Worm (Caenorhabditis elegans): ENCODE measurements around the gene hpr-17.

DNA sequence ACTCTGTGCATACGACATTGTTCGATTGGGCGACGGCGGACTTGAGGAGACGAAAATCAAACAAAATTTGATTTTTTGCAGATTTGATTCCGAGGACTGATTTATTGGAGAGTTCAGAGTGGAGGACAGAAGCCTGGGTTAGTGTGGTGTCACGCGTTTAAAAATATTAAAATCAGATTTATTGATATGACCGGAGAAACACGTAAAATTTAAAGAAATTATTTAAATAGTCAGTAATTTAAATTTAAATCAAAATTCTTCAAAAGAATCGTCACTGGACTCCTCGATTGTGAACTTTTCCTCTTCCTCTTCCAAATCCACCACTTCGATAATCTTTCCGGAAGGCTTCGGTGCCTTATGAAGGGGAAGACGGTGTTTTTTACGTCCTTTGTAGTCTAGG, 3.5 kb downstream of the hpr-17 start, which contains the start of gene spe-18:
- TF ChIP-seq daf-12 (tag; optimal IDR thresholded peaks at IDR 0.05) (no peak), fkh-2 (tag; optimal IDR thresholded peaks at IDR 0.05) (no peak), egl-5 (tag; optimal IDR thresholded peaks at IDR 0.05) (no peak), egl-27 (tag; optimal IDR thresholded peaks at IDR 0.05) (no peak), ama-1 (optimal IDR thresholded peaks at IDR 0.05) (no peak), nhr-12 (tag; optimal IDR thresholded peaks at IDR 0.05) (no peak), nhr-237 (tag; optimal IDR thresholded peaks at IDR 0.05) (no peak), ceh-9 (tag; optimal IDR thresholded peaks at IDR 0.05) (no peak), tbx-2 (tag; optimal IDR thresholded peaks at IDR 0.05) (no peak)
